Fruit fly (Drosophila melanogaster): ENCODE measurements around the gene Septin2.

The Septin2 gene

DNA sequence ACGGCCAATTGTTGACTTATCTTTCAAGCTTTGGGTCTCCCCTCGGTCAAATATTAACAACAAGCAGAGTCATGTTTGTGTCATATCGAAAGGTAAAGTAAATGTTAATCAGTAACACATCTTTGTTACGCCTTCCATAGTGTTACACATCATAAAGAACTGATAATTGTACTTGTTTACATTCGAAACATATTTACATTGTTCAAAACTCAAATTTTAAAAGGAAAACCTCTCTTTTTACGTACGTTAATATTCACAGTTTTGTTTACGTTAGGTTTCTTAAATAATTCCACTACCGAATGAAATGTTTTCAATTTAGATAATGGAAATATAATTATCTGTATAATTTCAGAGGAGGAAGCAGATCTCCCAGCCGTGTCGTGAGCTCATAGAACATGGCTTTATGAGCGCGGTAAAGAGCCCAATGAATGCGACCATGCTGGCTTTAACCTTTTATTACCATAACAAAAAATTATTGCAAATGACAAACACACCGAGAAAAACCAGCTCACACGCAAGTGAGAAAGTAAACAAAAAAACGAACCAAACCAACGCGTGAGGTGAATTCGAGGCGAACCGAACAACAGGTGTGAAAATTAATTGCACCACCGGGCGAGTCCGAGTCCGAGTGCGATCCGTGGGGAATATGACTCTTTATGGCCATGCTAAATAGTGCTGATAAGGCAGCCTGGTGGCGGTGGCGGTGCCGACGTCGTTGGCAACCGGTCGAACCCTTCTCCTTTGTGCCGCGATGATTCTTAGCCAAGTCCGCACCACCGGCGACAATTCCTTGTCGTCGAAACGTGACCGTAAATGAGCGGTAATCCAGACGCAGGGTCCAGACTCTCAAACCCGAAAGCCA lies 45.6 kb downstream of the Septin2 start (continued):
- no peak for TF ChIP-seq Ssrp (tag; optimal IDR thresholded peaks at IDR 0.05)
- no peak for TF ChIP-seq tin (GFP tag; optimal IDR thresholded peaks at IDR 0.05)
- TF ChIP-seq CG18262 (tag; optimal IDR thresholded peaks at IDR 0.05) = peak; percentile 61
- TF ChIP-seq yki (optimal IDR thresholded peaks at IDR 0.05) = no peak
- TF ChIP-seq CG2875 (GFP tag; optimal IDR thresholded peaks at IDR 0.05) = peak; percentile 58
- peak; percentile 84 for TF ChIP-seq sens (GFP tag)
- no peak for TF ChIP-seq CG6689 (GFP tag; IDR thresholded peaks at IDR 0.05)
- TF ChIP-seq CG12299 (tag; optimal IDR thresholded peaks at IDR 0.05) = peak; percentile 39
- TF ChIP-seq shn (GFP tag; optimal IDR thresholded peaks at IDR 0.05) = no peak
- no peak for TF ChIP-seq CG16863 (GFP tag; optimal IDR thresholded peaks at IDR 0.05)
- TF ChIP-seq CG31224 (GFP tag; IDR thresholded peaks at IDR 0.05) = no peak
- no peak for TF ChIP-seq CG6765 (GFP tag; optimal IDR thresholded peaks at IDR 0.05)
- TF ChIP-seq GATAe (GFP tag; conservative IDR thresholded peaks at IDR 0.05) = no peak
- TF ChIP-seq fd96Cb (tag; optimal IDR thresholded peaks at IDR 0.05) = no peak
- TF ChIP-seq tx (GFP tag; optimal IDR thresholded peaks at IDR 0.05) = no peak
- no peak for TF ChIP-seq CG10274 (GFP tag; optimal IDR thresholded peaks at IDR 0.05)
- no peak for TF ChIP-seq exex (tag; optimal IDR thresholded peaks at IDR 0.05)
- TF ChIP-seq onecut (GFP tag; IDR thresholded peaks at IDR 0.05) = peak; percentile 32; the same call in 1 of the 2 replicates
- no peak for TF ChIP-seq CG43689 (GFP tag; IDR thresholded peaks at IDR 0.05)
- no peak for TF ChIP-seq CG4617 (GFP tag; optimal IDR thresholded peaks at IDR 0.05; ENCODE audit: borderline replicate concordance)
- TF ChIP-seq CG32772 (GFP tag; IDR thresholded peaks at IDR 0.05) = no peak
- peak; percentile 47 for TF ChIP-seq scrt (GFP tag; optimal IDR thresholded peaks at IDR 0.05)
- TF ChIP-seq Atf3 (GFP tag; optimal IDR thresholded peaks at IDR 0.05) = no peak
- TF ChIP-seq CG7987 (GFP tag; optimal IDR thresholded peaks at IDR 0.05) = no peak
- peak; percentile 35 for TF ChIP-seq CG10979 (tag; optimal IDR thresholded peaks at IDR 0.05)
- no peak for TF ChIP-seq Oli (tag; optimal IDR thresholded peaks at IDR 0.05)
- TF ChIP-seq CTCF (GFP tag; optimal IDR thresholded peaks at IDR 0.05) = no peak
- peak; percentile 42 for TF ChIP-seq CG1602 (GFP tag; optimal IDR thresholded peaks at IDR 0.05)
- TF ChIP-seq CG17328 (GFP tag; IDR thresholded peaks at IDR 0.05) = no peak
- TF ChIP-seq gcm2 (GFP tag; optimal IDR thresholded peaks at IDR 0.05) = no peak
- no peak for TF ChIP-seq Hsf (GFP tag; optimal IDR thresholded peaks at IDR 0.05)
- TF ChIP-seq pfk (GFP tag; optimal IDR thresholded peaks at IDR 0.05) = no peak
- TF ChIP-seq CG8089 (GFP tag; optimal IDR thresholded peaks at IDR 0.05) = no peak
- TF ChIP-seq CG8281 (tag; optimal IDR thresholded peaks at IDR 0.05) = peak; percentile 16
- no peak for TF ChIP-seq CG34376 (GFP tag; optimal IDR thresholded peaks at IDR 0.05)
- no peak for TF ChIP-seq CG31388 (GFP tag; optimal IDR thresholded peaks at IDR 0.05)
- TF ChIP-seq CG11695 (GFP tag; IDR thresholded peaks at IDR 0.05) = peak; percentile 56; the same call in 1 of the 3 replicates
- no peak for TF ChIP-seq MESR4 (GFP tag; optimal IDR thresholded peaks at IDR 0.05)
- no peak; the same call in 2 of the 3 replicates for TF ChIP-seq tgo (GFP tag; IDR thresholded peaks at IDR 0.05)
- TF ChIP-seq danr (GFP tag; IDR thresholded peaks at IDR 0.05) = no peak
- TF ChIP-seq gem (tag; optimal IDR thresholded peaks at IDR 0.05) = peak; percentile 67
- TF ChIP-seq pros (GFP tag; optimal IDR thresholded peaks at IDR 0.05) = no peak
- TF ChIP-seq Xrp1 (GFP tag; IDR thresholded peaks at IDR 0.05) = peak; percentile 74
- no peak for TF ChIP-seq TFAM (GFP tag; optimal IDR thresholded peaks at IDR 0.05)
- no peak for TF ChIP-seq pan (optimal IDR thresholded peaks at IDR 0.05)
- TF ChIP-seq pan (GFP tag; optimal IDR thresholded peaks at IDR 0.05 in 1 of 2, IDR thresholded peaks at IDR 0.05 in 1 of 2) = no peak
- TF ChIP-seq crc (GFP tag; optimal IDR thresholded peaks at IDR 0.05) = no peak
- peak; percentile 8 for TF ChIP-seq pnt (GFP tag; optimal IDR thresholded peaks at IDR 0.05)
- peak; percentile 17 for TF ChIP-seq fd64A (GFP tag; optimal IDR thresholded peaks at IDR 0.05)
- peak; percentile 13 for TF ChIP-seq CG6854 (GFP tag; optimal IDR thresholded peaks at IDR 0.05)
- no peak for TF ChIP-seq HLH4C (GFP tag; IDR thresholded peaks at IDR 0.05; ENCODE audit: partially characterized antibody)
